Fruit fly (Drosophila melanogaster): ENCODE data around the gene CG5687.

DNA sequence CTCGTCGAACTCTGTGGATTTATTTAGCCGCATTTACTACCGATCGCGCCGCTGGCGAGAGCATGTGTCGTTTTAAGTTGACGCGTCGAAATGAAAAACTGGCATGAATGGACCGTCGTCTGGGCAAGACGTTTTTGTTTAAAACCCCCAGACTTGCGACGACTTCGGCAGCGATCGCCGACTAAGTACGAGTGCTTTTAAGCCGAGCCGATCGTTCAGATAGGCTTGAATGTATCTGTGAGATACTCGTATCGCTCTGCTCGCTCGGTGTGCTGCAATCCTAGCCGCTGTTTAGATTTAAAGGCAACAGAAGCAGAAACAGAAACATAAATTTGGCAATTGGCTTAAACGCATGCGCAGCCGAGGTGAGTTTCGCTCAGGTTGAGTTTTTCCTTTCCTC lies 28.8 kb downstream of the CG5687 start, which contains the start of gene dsb:
- TF ChIP-seq usp (GFP tag; optimal IDR thresholded peaks at IDR 0.05) (no peak), pan (optimal IDR thresholded peaks at IDR 0.05) (no peak), psq (optimal IDR thresholded peaks at IDR 0.05) (no peak), CG8478 (optimal IDR thresholded peaks at IDR 0.05) (no peak), Dll (optimal IDR thresholded peaks at IDR 0.05) (no peak), EcR (GFP tag; optimal IDR thresholded peaks at IDR 0.05) (no peak)

Data from whole organism.